Worm (Caenorhabditis elegans) whole organism, dauer: ENCODE data around the gene egas-3.

Source experiments
- unc-62 ChIP-seq: sonication (generic microtip); optimal IDR thresholded peaks from 2 replicates; lab custom pipeline; 2017; ENCODE audit warnings: missing biosample characterization, missing genetic modification reagents, missing genetic modification characterization

The egas-3 gene

ce11 chrV:18582358-18582757 lies 53.8 kb downstream of the egas-3 start, which contains the start of gene txt-14:
Gene txt-14, plus strand, starts transcription at chrV:18582658.
- no peak for TF ChIP-seq unc-62 (GFP tag; lab: Kevin White, UChicago)

ce11 chrV:18581393-18582113 lies 54.6 kb downstream of the egas-3 start:
- no peak for TF ChIP-seq unc-62 (GFP tag; lab: Kevin White, UChicago)

ce11 chrV:18579684-18580083 lies 56.5 kb downstream of the egas-3 start, which contains the start of gene Y51A2D.13:
Gene Y51A2D.13, minus strand, starts transcription at chrV:18579784.
- TF ChIP-seq unc-62 (GFP tag; lab: Kevin White, UChicago), result no peak
